Worm (Caenorhabditis elegans) whole organism, L3 larva: ENCODE results near the gene efhc-1.

Source experiments
- ZK546.5 ChIP-seq: sonication (generic microtip); optimal IDR thresholded peaks from 2 replicates; lab custom pipeline; 2017; ENCODE audit warnings: missing biosample characterization, missing genetic modification characterization
- elt-2 ChIP-seq: sonication (generic microtip); optimal IDR thresholded peaks from 2 replicates; lab custom pipeline; 2016; ENCODE audit warnings: missing genetic modification reagents, mild to moderate bottlenecking, missing genetic modification characterization, missing compliant biosample characterization
- elt-3 ChIP-seq, 3 experiments: fragments of 150-350 bp in 1 of 3; sonication (generic microtip) in 2 of 3; optimal IDR thresholded peaks; 2 replicates in 2 of 3; 4 replicates in 1 of 3; lab custom pipeline; 2014 to 2017; ENCODE audit warnings: missing biosample characterization in 3 of 3, missing genetic modification characterization in 3 of 3
- hmg-11 ChIP-seq: sonication (generic microtip); optimal IDR thresholded peaks from 2 replicates; lab custom pipeline; 2016; ENCODE audit warnings: missing genetic modification characterization, missing compliant biosample characterization
- lin-39 ChIP-seq: fragments of 150-350 bp; optimal IDR thresholded peaks from 2 replicates; lab custom pipeline; 2018; ENCODE audit warnings: missing biosample characterization, missing genetic modification reagents, missing genetic modification characterization
- lsy-12 ChIP-seq: sonication (generic microtip); optimal IDR thresholded peaks from 2 replicates; lab custom pipeline; 2016; ENCODE audit warnings: mild to moderate bottlenecking, missing genetic modification characterization, missing compliant biosample characterization
- nhr-12 ChIP-seq: fragments of 150-350 bp; optimal IDR thresholded peaks from 2 replicates; lab custom pipeline; 2014; ENCODE audit warnings: missing biosample characterization, missing genetic modification characterization
- nhr-28 ChIP-seq: fragments of 150-350 bp; optimal IDR thresholded peaks from 2 replicates; lab custom pipeline; 2014; ENCODE audit warnings: missing biosample characterization, missing genetic modification characterization
- nhr-76 ChIP-seq: fragments of 150-350 bp; sonication (generic microtip); optimal IDR thresholded peaks from 5 replicates; lab custom pipeline; 2014; ENCODE audit warnings: missing biosample characterization, missing genetic modification characterization
- skn-1 ChIP-seq: fragments of 150-350 bp; optimal IDR thresholded peaks from 2 replicates; lab custom pipeline; 2014; ENCODE audit warnings: missing biosample characterization, missing genetic modification characterization
- snpc-4 ChIP-seq: fragments of 150-350 bp; optimal IDR thresholded peaks from 2 replicates; lab custom pipeline; 2014; ENCODE audit warnings: missing biosample characterization, missing genetic modification characterization
- tbx-2 ChIP-seq: sonication (generic microtip); optimal IDR thresholded peaks from 2 replicates; lab custom pipeline; 2016; ENCODE audit warnings: mild to moderate bottlenecking, missing genetic modification characterization, missing compliant biosample characterization
- unc-62 ChIP-seq: fragments of 150-350 bp; sonication (generic microtip); optimal IDR thresholded peaks from 4 replicates; lab custom pipeline; 2014; ENCODE audit warnings: missing biosample characterization, missing genetic modification reagents, missing genetic modification characterization
- zag-1 ChIP-seq: fragments of 150-350 bp; optimal IDR thresholded peaks from 2 replicates; lab custom pipeline; 2014; ENCODE audit warnings: missing biosample characterization, missing genetic modification characterization

- TF ChIP-seq skn-1 (tag; lab: Kevin White, UChicago) (no peak), elt-2 (no peak), lsy-12 (no peak), nhr-76 (tag; lab: Kevin White, UChicago) (no peak), lin-39 (no peak), nhr-28 (tag; lab: Kevin White, UChicago) (no peak), snpc-4 (tag; lab: Kevin White, UChicago) (no peak), ZK546.5 (tag; lab: Kevin White, UChicago) (no peak), nhr-12 (tag; lab: Kevin White, UChicago) (no peak), unc-62 (no peak), elt-3 (tag; optimal IDR thresholded peaks at IDR 0.05; lab: Kevin White, UChicago) (no peak), hmg-11 (tag; lab: Kevin White, UChicago) (no peak), zag-1 (tag; lab: Kevin White, UChicago) (no peak), tbx-2 (tag; lab: Kevin White, UChicago) (no peak)
These were observed 40.6 kb upstream of the efhc-1 start, which contains the start of gene R07E3.6 for ce11 chrX:10317565-10317964.
